Worm (Caenorhabditis elegans) whole organism, L4/young adult: ENCODE measurements around the gene F53F1.4.

Experiments
- W03F9.2 ChIP-seq: fragments of 150-350 bp; optimal IDR thresholded peaks from 2 replicates; lab custom pipeline; 2014; ENCODE audit warnings: missing biosample characterization, missing genetic modification characterization
- dao-5 ChIP-seq: sonication (generic microtip); optimal IDR thresholded peaks from 2 replicates; lab custom pipeline; 2016; ENCODE audit warnings: missing genotype, missing genetic modification characterization, moderate library complexity, missing compliant biosample characterization
- him-1 ChIP-seq: sonication (generic microtip); optimal IDR thresholded peaks from 2 replicates; lab custom pipeline; 2016; ENCODE audit warnings: missing genotype, missing genetic modification reagents, missing genetic modification characterization, missing compliant biosample characterization

- TF ChIP-seq W03F9.2 (tag; lab: Kevin White, UChicago), result no peak
- TF ChIP-seq dao-5, result no peak
- no peak for TF ChIP-seq him-1
Observed at ce11 chrV:13371336-13371735, 39.5 kb upstream of the F53F1.4 start.
